Worm (Caenorhabditis elegans) whole organism, late embryonic: ENCODE results near the gene abhd-5.1.

Source experiments
- C08G9.2 ChIP-seq: sonication (generic microtip); optimal IDR thresholded peaks from 2 replicates; lab custom pipeline; 2016; ENCODE audit warnings: mild to moderate bottlenecking, missing genetic modification characterization, moderate library complexity, missing compliant biosample characterization
- C38D4.7 ChIP-seq: fragments of 200-800 bp; sonication (Bioruptor generic); optimal IDR thresholded peaks from 2 replicates; lab custom pipeline; 2018; ENCODE audit warnings: mild to moderate bottlenecking, missing genetic modification characterization, moderate library complexity, missing compliant biosample characterization
- T23F11.4 ChIP-seq: fragments of 200-800 bp; sonication (Bioruptor generic); optimal IDR thresholded peaks from 2 replicates; lab custom pipeline; 2018; ENCODE audit warnings: mild to moderate bottlenecking, missing genetic modification characterization, missing compliant biosample characterization
- Y22D7AL.16 ChIP-seq: sonication (generic microtip); optimal IDR thresholded peaks from 2 replicates; lab custom pipeline; 2016; ENCODE audit warnings: missing genetic modification characterization, missing compliant biosample characterization
- ama-1 ChIP-seq: fragments of 150-350 bp; optimal IDR thresholded peaks from 2 replicates; lab custom pipeline; 2014
- ceh-14 ChIP-seq: sonication (generic microtip); optimal IDR thresholded peaks from 2 replicates; lab custom pipeline; 2016; ENCODE audit warnings: missing genotype, missing genetic modification characterization, missing compliant biosample characterization
- ceh-19 ChIP-seq: fragments of 200-800 bp; sonication (Bioruptor generic); optimal IDR thresholded peaks from 2 replicates; lab custom pipeline; 2018; ENCODE audit warnings: mild to moderate bottlenecking, missing genetic modification characterization, missing compliant biosample characterization
- ceh-2 ChIP-seq: sonication (generic microtip); optimal IDR thresholded peaks from 2 replicates; lab custom pipeline; 2016; ENCODE audit warnings: missing genotype, missing genetic modification characterization, missing compliant biosample characterization
- ceh-22 ChIP-seq: sonication (generic microtip); optimal IDR thresholded peaks from 2 replicates; lab custom pipeline; 2017; ENCODE audit warnings: missing biosample characterization, missing genetic modification characterization
- ceh-45 ChIP-seq: fragments of 200-800 bp; sonication (Bioruptor generic); IDR thresholded peaks from 2 replicates; pipeline ENCODE4 v1.3.6; 2022; ENCODE audit warnings: missing genetic modification reagents, missing genetic modification characterization, missing compliant biosample characterization
- ceh-9 ChIP-seq: sonication (generic microtip); optimal IDR thresholded peaks from 2 replicates; lab custom pipeline; 2016; ENCODE audit warnings: mild to moderate bottlenecking, missing genetic modification characterization, inconsistent platforms, missing compliant biosample characterization
- che-1 ChIP-seq: sonication (generic microtip); optimal IDR thresholded peaks from 2 replicates; lab custom pipeline; 2016; ENCODE audit warnings: mild to moderate bottlenecking, missing genetic modification characterization, missing compliant biosample characterization
- elt-2 ChIP-seq: sonication (generic microtip); optimal IDR thresholded peaks from 2 replicates; lab custom pipeline; 2016; ENCODE audit warnings: missing genetic modification reagents, missing genetic modification characterization, missing compliant biosample characterization
- elt-4 ChIP-seq: sonication (generic microtip); optimal IDR thresholded peaks from 2 replicates; lab custom pipeline; 2016; ENCODE audit warnings: missing genetic modification characterization, missing compliant biosample characterization
- ets-4 ChIP-seq: sonication (generic microtip); optimal IDR thresholded peaks from 2 replicates; lab custom pipeline; 2016; ENCODE audit warnings: missing genetic modification characterization, missing compliant biosample characterization
- eyg-1 ChIP-seq: sonication (generic microtip); optimal IDR thresholded peaks from 2 replicates; lab custom pipeline; 2016; ENCODE audit warnings: missing genotype, missing genetic modification characterization, missing compliant biosample characterization
- fax-1 ChIP-seq: sonication (generic microtip); optimal IDR thresholded peaks from 2 replicates; lab custom pipeline; 2016; ENCODE audit warnings: missing genotype, missing genetic modification characterization, missing compliant biosample characterization
- fkh-6 ChIP-seq: sonication (generic microtip); optimal IDR thresholded peaks from 2 replicates; lab custom pipeline; 2016; ENCODE audit warnings: missing genetic modification characterization, missing compliant biosample characterization
- gmeb-2 ChIP-seq: sonication (generic microtip); optimal IDR thresholded peaks from 2 replicates; lab custom pipeline; 2016; ENCODE audit warnings: missing genetic modification characterization, inconsistent platforms, missing compliant biosample characterization
- hlh-15 ChIP-seq: sonication (generic microtip); optimal IDR thresholded peaks from 2 replicates; lab custom pipeline; 2016; ENCODE audit warnings: missing genetic modification characterization, missing compliant biosample characterization
- hlh-30 ChIP-seq: sonication (generic microtip); optimal IDR thresholded peaks from 2 replicates; lab custom pipeline; 2017; ENCODE audit warnings: antibody characterized with exemption, missing genetic modification characterization, missing compliant biosample characterization; ENCODE audit not compliant: insufficient read depth
- hlh-8 ChIP-seq: sonication (generic microtip); optimal IDR thresholded peaks from 2 replicates; lab custom pipeline; 2016; ENCODE audit warnings: missing genotype, missing genetic modification characterization, missing compliant biosample characterization
- lim-6 ChIP-seq: sonication (generic microtip); optimal IDR thresholded peaks from 2 replicates; lab custom pipeline; 2016; ENCODE audit warnings: missing genetic modification characterization, missing compliant biosample characterization
- madf-2 ChIP-seq: sonication (generic microtip); optimal IDR thresholded peaks from 2 replicates; lab custom pipeline; 2017; ENCODE audit warnings: missing genetic modification characterization, missing compliant biosample characterization
- nhr-11 ChIP-seq: fragments of 150-350 bp; optimal IDR thresholded peaks from 2 replicates; lab custom pipeline; 2014; ENCODE audit warnings: missing biosample characterization, missing genetic modification characterization
- npax-4 ChIP-seq: sonication (generic microtip); optimal IDR thresholded peaks from 2 replicates; lab custom pipeline; 2016; ENCODE audit warnings: missing genetic modification characterization, missing compliant biosample characterization
- pag-3 ChIP-seq: sonication (generic microtip); optimal IDR thresholded peaks from 2 replicates; lab custom pipeline; 2016; ENCODE audit warnings: missing compliant biosample characterization, missing genetic modification characterization, borderline replicate concordance
- pha-4 ChIP-seq: fragments of 150-350 bp; optimal IDR thresholded peaks from 2 replicates; lab custom pipeline; 2018; ENCODE audit warnings: missing biosample characterization, missing genetic modification reagents, missing genetic modification characterization
- pros-1 ChIP-seq: fragments of 150-350 bp; optimal IDR thresholded peaks from 2 replicates; lab custom pipeline; 2014; ENCODE audit warnings: missing biosample characterization, missing genetic modification reagents, missing genetic modification characterization
- ref-2 ChIP-seq: sonication (generic microtip); optimal IDR thresholded peaks from 2 replicates; lab custom pipeline; 2016; ENCODE audit warnings: missing genetic modification characterization, missing compliant biosample characterization
- sox-2 ChIP-seq: fragments of 200-800 bp; sonication (Bioruptor generic); IDR thresholded peaks from 2 replicates; pipeline ENCODE4 v1.3.6; 2022; ENCODE audit warnings: missing genetic modification reagents, missing genetic modification characterization, missing compliant biosample characterization
- sox-4 ChIP-seq: sonication (generic microtip); optimal IDR thresholded peaks from 2 replicates; lab custom pipeline; 2017; ENCODE audit warnings: mild to moderate bottlenecking, missing genetic modification characterization, inconsistent platforms, missing compliant biosample characterization
- unc-3 ChIP-seq, 2 experiments: fragments of 200-800 bp in 1 of 2; sonication (Bioruptor generic) in 1 of 2; sonication (generic microtip) in 1 of 2; conservative IDR thresholded peaks in 1 of 2; optimal IDR thresholded peaks in 1 of 2; 2 replicates each; pipeline versions ENCODE4 v1.3.6 to Lab custom; 2016 to 2022; ENCODE audit warnings: missing compliant biosample characterization in 2 of 2, missing genetic modification characterization in 2 of 2, missing genetic modification reagents in 1 of 2
- unc-42 ChIP-seq: sonication (generic microtip); optimal IDR thresholded peaks from 2 replicates; lab custom pipeline; 2016; ENCODE audit warnings: missing genotype, missing genetic modification characterization, missing compliant biosample characterization
- unc-86 ChIP-seq: sonication (generic microtip); optimal IDR thresholded peaks from 2 replicates; lab custom pipeline; 2016; ENCODE audit warnings: missing genetic modification characterization, missing compliant biosample characterization
- zip-5 ChIP-seq: sonication (generic microtip); optimal IDR thresholded peaks from 2 replicates; lab custom pipeline; 2016; ENCODE audit warnings: missing genetic modification characterization, missing compliant biosample characterization

The abhd-5.1 gene

DNA sequence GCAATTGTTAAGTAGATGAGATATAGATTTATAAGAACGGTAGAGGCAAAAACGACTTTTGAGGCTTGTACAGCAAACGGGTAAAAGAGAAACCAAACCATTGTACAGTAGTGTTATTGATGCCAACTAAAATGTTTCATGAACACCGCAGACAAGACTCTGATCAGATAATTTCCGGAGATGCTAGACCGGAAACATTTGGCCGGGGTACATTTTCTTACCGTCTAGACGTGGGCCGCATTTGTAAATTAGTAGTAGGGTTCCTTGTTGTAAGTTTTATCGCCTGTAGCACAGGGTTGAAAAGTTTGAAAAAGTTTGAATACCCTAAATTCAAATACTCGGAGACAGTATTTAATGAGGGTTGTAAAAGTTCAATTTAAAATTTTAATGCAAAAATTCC is 33.9 kb downstream of the abhd-5.1 start, which contains the start of gene str-32:
Gene str-32 (minus strand): TSS at position 101 of the 400 bp plus-strand sequence.
- TF ChIP-seq gmeb-2 (tag; lab: Kevin White, UChicago) (no peak), elt-2 (tag; lab: Kevin White, UChicago) (no peak), ets-4 (no peak), ceh-22 (no peak), ceh-45 (no peak), ama-1 (lab: Kevin White, UChicago) (no peak), ceh-19 (GFP tag; lab: Kevin White, UChicago) (no peak)

DNA sequence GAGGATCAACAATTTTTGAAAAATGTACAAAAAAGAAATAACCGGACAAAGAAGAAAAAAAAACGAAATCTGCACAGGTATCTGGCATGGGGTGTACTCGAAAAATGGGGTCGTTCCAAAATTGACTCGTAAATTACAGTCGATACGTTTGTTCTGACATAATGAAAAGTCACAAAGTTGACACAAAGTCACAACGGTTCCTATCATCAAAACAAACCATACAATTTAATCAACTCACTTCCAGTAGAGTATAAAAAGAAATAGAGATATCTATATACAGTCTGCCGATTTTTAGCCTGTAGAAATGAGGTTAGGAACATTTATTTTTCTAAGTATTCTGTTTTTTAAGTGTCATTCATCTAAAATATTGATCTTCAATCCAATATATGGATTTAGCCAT is 37.0 kb downstream of the abhd-5.1 start, which contains the start of gene T19H12.12:
Gene T19H12.12 (plus strand): TSS at position 301 of the 400 bp plus-strand sequence.
- TF ChIP-seq ceh-9 (tag; lab: Kevin White, UChicago): no peak

DNA sequence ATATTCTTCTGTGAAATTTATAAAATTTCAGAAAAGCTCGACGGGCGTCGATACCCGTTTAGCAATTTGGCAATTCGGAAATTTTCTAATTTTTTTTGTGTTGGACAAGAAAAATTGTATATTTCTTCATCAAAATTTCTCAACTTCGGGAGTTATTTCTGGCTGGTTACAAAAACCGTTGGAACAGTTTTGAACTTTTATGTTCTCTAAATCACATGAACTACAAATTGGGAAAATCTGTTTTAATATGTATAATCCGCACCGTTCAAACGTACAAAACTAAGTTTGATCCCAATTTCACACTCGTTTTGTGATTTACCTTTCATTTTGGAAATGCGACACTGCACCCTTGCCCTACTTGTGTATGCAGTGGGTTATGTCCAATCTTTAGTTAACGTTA is 37.9 kb downstream of the abhd-5.1 start, which contains the start of gene T19H12.3:
Gene T19H12.3 (plus strand): TSS at position 301 of the 400 bp plus-strand sequence.
- TF ChIP-seq C38D4.7 (GFP tag; lab: Kevin White, UChicago): no peak
- no peak for TF ChIP-seq hlh-8 (tag; lab: Kevin White, UChicago)
- TF ChIP-seq gmeb-2 (tag; lab: Kevin White, UChicago): no peak
- no peak for TF ChIP-seq fkh-6 (tag; lab: Kevin White, UChicago)
- no peak for TF ChIP-seq lim-6
- no peak for TF ChIP-seq ama-1 (lab: Kevin White, UChicago)
- TF ChIP-seq elt-4 (tag; lab: Kevin White, UChicago): no peak
- TF ChIP-seq nhr-11: no peak
- TF ChIP-seq unc-86: no peak
- TF ChIP-seq fax-1 (tag; lab: Kevin White, UChicago): no peak
- TF ChIP-seq eyg-1: no peak
- no peak for TF ChIP-seq che-1
- no peak for TF ChIP-seq npax-4
- TF ChIP-seq C08G9.2 (tag; lab: Kevin White, UChicago): no peak
- no peak for TF ChIP-seq madf-2 (tag; lab: Kevin White, UChicago)
- no peak for TF ChIP-seq sox-2 (GFP tag; lab: Robert Waterston, UW)
- TF ChIP-seq ceh-14: no peak
- TF ChIP-seq ceh-22: no peak
- TF ChIP-seq pag-3 (tag; lab: Kevin White, UChicago): no peak
- TF ChIP-seq unc-3 (GFP tag; conservative IDR thresholded peaks at IDR 0.05; lab: Robert Waterston, UW): no peak
- TF ChIP-seq unc-3 (tag; optimal IDR thresholded peaks at IDR 0.05; lab: Kevin White, UChicago): no peak

DNA sequence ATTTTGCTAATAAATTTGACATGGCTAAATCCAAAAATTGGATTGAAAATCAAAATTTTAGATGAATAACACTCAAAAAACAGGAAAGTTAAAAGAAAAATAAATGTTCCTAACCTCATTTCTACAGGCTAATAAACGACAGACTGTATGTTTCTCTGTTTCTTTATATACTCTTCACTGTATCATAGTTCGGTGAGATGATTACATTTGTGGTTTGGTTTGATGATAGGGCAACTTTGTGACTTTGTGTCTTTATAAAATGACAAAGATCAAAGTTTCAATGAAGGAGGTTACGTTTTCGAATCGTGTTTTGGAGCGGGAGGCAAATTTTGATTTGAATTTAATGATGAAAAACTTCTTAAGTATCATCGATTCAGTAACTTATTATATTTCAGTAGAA is 42.0 kb downstream of the abhd-5.1 start, which contains the start of gene ugt-12:
Gene ugt-12 (minus strand): TSS at position 153 of the 400 bp plus-strand sequence.
- TF ChIP-seq pha-4 (no peak), sox-2 (GFP tag; lab: Robert Waterston, UW) (no peak), sox-4 (tag; lab: Kevin White, UChicago) (no peak), ceh-45 (no peak), ceh-2 (tag; lab: Kevin White, UChicago) (no peak), elt-2 (tag; lab: Kevin White, UChicago) (no peak), ref-2 (tag; lab: Kevin White, UChicago) (no peak), pros-1 (no peak), gmeb-2 (tag; lab: Kevin White, UChicago) (no peak), unc-42 (tag; lab: Kevin White, UChicago) (no peak), hlh-15 (tag; lab: Kevin White, UChicago) (no peak), hlh-30 (no peak), T23F11.4 (GFP tag; lab: Kevin White, UChicago) (no peak), eyg-1 (no peak), zip-5 (tag; lab: Kevin White, UChicago) (no peak), pag-3 (tag; lab: Kevin White, UChicago) (no peak), lim-6 (no peak), Y22D7AL.16 (tag; lab: Kevin White, UChicago) (no peak)
